Worm (Caenorhabditis elegans): ENCODE results near the gene nhr-288.

DNA sequence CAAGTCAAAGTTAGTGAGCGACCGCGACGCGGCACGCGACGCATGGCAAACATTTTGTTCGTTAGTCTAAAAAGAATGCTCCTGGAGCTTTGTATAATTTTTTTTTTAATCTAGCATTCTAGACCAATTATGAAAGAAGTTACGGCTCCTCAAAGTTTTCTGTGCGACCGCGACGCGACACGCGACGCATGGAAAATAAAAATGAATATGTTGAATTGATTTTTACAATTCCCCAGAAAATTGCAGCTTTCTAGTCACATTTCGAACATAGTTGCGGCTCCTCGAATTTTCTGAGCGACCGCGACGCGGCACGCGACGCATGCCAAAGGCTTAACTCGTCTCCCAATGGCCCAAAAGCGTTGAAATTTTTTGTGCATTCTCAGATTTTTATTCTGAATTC lies 42.0 kb upstream of the nhr-288 start, which contains the start of gene ZK262.4:
- TF ChIP-seq gei-17 (GFP tag; optimal IDR thresholded peaks at IDR 0.05): no peak
- no peak for TF ChIP-seq xnd-1 (tag; optimal IDR thresholded peaks at IDR 0.05)
- TF ChIP-seq unc-62 (GFP tag; optimal IDR thresholded peaks at IDR 0.05): no peak

Data from whole organism, young adult.